Worm (Caenorhabditis elegans) whole organism, early embryonic: ENCODE data around the gene C08F8.3.

Experiments
- B0310.2 ChIP-seq: sonication (generic microtip); optimal IDR thresholded peaks from 2 replicates; lab custom pipeline; 2016; ENCODE audit warnings: mild to moderate bottlenecking, missing genetic modification characterization, missing compliant biosample characterization
- F13C5.2 ChIP-seq: sonication (generic microtip); optimal IDR thresholded peaks from 2 replicates; lab custom pipeline; 2017; ENCODE audit warnings: mild to moderate bottlenecking, missing genetic modification characterization, inconsistent platforms, missing compliant biosample characterization
- aly-1 ChIP-seq: sonication (generic microtip); optimal IDR thresholded peaks from 2 replicates; lab custom pipeline; 2016; ENCODE audit warnings: missing genetic modification characterization, missing compliant biosample characterization
- ama-1 ChIP-seq: fragments of 150-350 bp; optimal IDR thresholded peaks from 2 replicates; lab custom pipeline; 2014
- ceh-13 ChIP-seq: fragments of 200-800 bp; sonication (Bioruptor generic); optimal IDR thresholded peaks from 2 replicates; lab custom pipeline; 2018; ENCODE audit warnings: mild to moderate bottlenecking, missing genetic modification characterization, missing compliant biosample characterization
- ceh-36 ChIP-seq: sonication (generic microtip); optimal IDR thresholded peaks from 2 replicates; lab custom pipeline; 2016; ENCODE audit warnings: missing genetic modification characterization, inconsistent platforms, missing compliant biosample characterization
- ets-7 ChIP-seq: sonication (generic microtip); optimal IDR thresholded peaks from 2 replicates; lab custom pipeline; 2016; ENCODE audit warnings: missing genotype, missing genetic modification characterization, missing compliant biosample characterization
- flt-1 ChIP-seq: fragments of 200-800 bp; sonication (Bioruptor generic); IDR thresholded peaks from 2 replicates; pipeline ENCODE4 v1.3.6; 2022; ENCODE audit warnings: missing genetic modification characterization, missing compliant biosample characterization
- hmbx-1 ChIP-seq: sonication (generic microtip); optimal IDR thresholded peaks from 2 replicates; lab custom pipeline; 2016; ENCODE audit warnings: mild to moderate bottlenecking, missing genetic modification characterization, missing compliant biosample characterization
- hmg-4 ChIP-seq: fragments of 200-800 bp; sonication (Bioruptor generic); optimal IDR thresholded peaks from 2 replicates; lab custom pipeline; 2018; ENCODE audit warnings: mild to moderate bottlenecking, missing genetic modification characterization, missing compliant biosample characterization
- hnd-1 ChIP-seq: sonication (generic microtip); optimal IDR thresholded peaks from 2 replicates; lab custom pipeline; 2016; ENCODE audit warnings: missing genetic modification characterization, missing compliant biosample characterization
- pes-1 ChIP-seq: fragments of 200-800 bp; sonication (Bioruptor generic); IDR thresholded peaks from 2 replicates; pipeline ENCODE4 v1.3.6; 2022; ENCODE audit warnings: missing genetic modification reagents, missing genetic modification characterization, missing compliant biosample characterization
- scrt-1 ChIP-seq: fragments of 200-800 bp; sonication (Bioruptor generic); IDR thresholded peaks from 2 replicates; pipeline ENCODE4 v1.3.6; 2022; ENCODE audit warnings: missing genetic modification characterization, missing compliant biosample characterization
- sea-1 ChIP-seq: fragments of 200-800 bp; sonication (Bioruptor generic); conservative IDR thresholded peaks from 2 replicates; pipeline ENCODE4 v1.3.6; 2022; ENCODE audit warnings: missing genetic modification characterization, missing compliant biosample characterization
- tbx-11 ChIP-seq: fragments of 200-800 bp; sonication (Bioruptor generic); IDR thresholded peaks from 2 replicates; pipeline ENCODE4 v1.3.6; 2022; ENCODE audit warnings: missing genetic modification characterization, missing compliant biosample characterization
- tbx-37 ChIP-seq: fragments of 200-800 bp; sonication (Bioruptor generic); conservative IDR thresholded peaks from 2 replicates; pipeline ENCODE4 v1.3.6; 2022; ENCODE audit warnings: missing genetic modification reagents, missing genetic modification characterization, missing compliant biosample characterization
- tra-4 ChIP-seq: sonication (generic microtip); optimal IDR thresholded peaks from 2 replicates; lab custom pipeline; 2017; ENCODE audit warnings: missing genetic modification characterization, missing compliant biosample characterization

Gene C08F8.3

ce11 chrIV:11142314-11143227 lies 12.3 kb upstream of the C08F8.3 start, which contains the start of gene skih-2:
TSS of gene skih-2 (minus strand) at chrIV:11142364.
- TF ChIP-seq tra-4 (tag; lab: Kevin White, UChicago) (no peak), ama-1 (lab: Kevin White, UChicago) (no peak), F13C5.2 (tag; lab: Kevin White, UChicago) (no peak), ceh-13 (GFP tag; lab: Kevin White, UChicago) (no peak), sea-1 (GFP tag; lab: Robert Waterston, UW) (no peak), flt-1 (GFP tag; lab: Robert Waterston, UW) (no peak)

ce11 chrIV:11143228-11143444 lies 11.7 kb upstream of the C08F8.3 start, which contains the start of gene F01G4.4:
TSS of gene F01G4.4 (plus strand) at chrIV:11143345.
- TF ChIP-seq ceh-13 (GFP tag; lab: Kevin White, UChicago): no peak

ce11 chrIV:11145929-11146339 lies 8.9 kb upstream of the C08F8.3 start:
- TF ChIP-seq hnd-1 (tag; lab: Kevin White, UChicago): no peak
- no peak for TF ChIP-seq pes-1 (GFP tag; lab: Robert Waterston, UW)
- no peak for TF ChIP-seq sea-1 (GFP tag; lab: Robert Waterston, UW)
- TF ChIP-seq B0310.2: no peak
- TF ChIP-seq ama-1 (lab: Kevin White, UChicago): no peak
- TF ChIP-seq scrt-1 (GFP tag; lab: Robert Waterston, UW): no peak
- TF ChIP-seq hmbx-1 (tag; lab: Kevin White, UChicago): no peak
- TF ChIP-seq tbx-11 (GFP tag; lab: Robert Waterston, UW): no peak
- no peak for TF ChIP-seq ets-7 (tag; lab: Kevin White, UChicago)

ce11 chrIV:11146492-11146891 lies 8.4 kb upstream of the C08F8.3 start:
- TF ChIP-seq hnd-1 (tag; lab: Kevin White, UChicago): no peak
- TF ChIP-seq B0310.2: no peak
- TF ChIP-seq tbx-11 (GFP tag; lab: Robert Waterston, UW): no peak
- TF ChIP-seq ceh-36: no peak
- TF ChIP-seq ama-1 (lab: Kevin White, UChicago): no peak
- TF ChIP-seq scrt-1 (GFP tag; lab: Robert Waterston, UW): no peak
- no peak for TF ChIP-seq ets-7 (tag; lab: Kevin White, UChicago)

- TF ChIP-seq aly-1 (tag; lab: Kevin White, UChicago) (no peak), B0310.2 (no peak), scrt-1 (GFP tag; lab: Robert Waterston, UW) (no peak), hmg-4 (GFP tag; lab: Kevin White, UChicago) (no peak), tra-4 (tag; lab: Kevin White, UChicago) (no peak), hnd-1 (tag; lab: Kevin White, UChicago) (no peak), hmbx-1 (tag; lab: Kevin White, UChicago) (no peak)
Measured at ce11 chrIV:11146962-11147470, 7.8 kb upstream of the C08F8.3 start, which contains the start of gene pigq-1. TSS of gene pigq-1 (minus strand) at chrIV:11147247.

- TF ChIP-seq hmg-4 (GFP tag; lab: Kevin White, UChicago): peak; percentile 31
- TF ChIP-seq hnd-1 (tag; lab: Kevin White, UChicago): no peak
Measured at ce11 chrIV:11148788-11149366, 6.0 kb upstream of the C08F8.3 start.

ce11 chrIV:11149454-11150163 lies 5.2 kb upstream of the C08F8.3 start, which contains the start of the genes F01G4.6 and pfd-1:
TSS of gene F01G4.6 (minus strand) at chrIV:11149504.
TSS of gene pfd-1 (plus strand) at chrIV:11150113.
- no peak for TF ChIP-seq sea-1 (GFP tag; lab: Robert Waterston, UW)
- no peak for TF ChIP-seq tra-4 (tag; lab: Kevin White, UChicago)
- TF ChIP-seq hmg-4 (GFP tag; lab: Kevin White, UChicago): no peak
- no peak for TF ChIP-seq scrt-1 (GFP tag; lab: Robert Waterston, UW)
- 0 out of 2 replicates have a peak, but pooled peaks have one; percentile 15 for TF ChIP-seq flt-1 (GFP tag; lab: Robert Waterston, UW)
- no peak for TF ChIP-seq ama-1 (lab: Kevin White, UChicago)
- TF ChIP-seq pes-1 (GFP tag; lab: Robert Waterston, UW): peak; percentile 50; the same call in 1 of the 2 replicates
- peak; percentile 62 for TF ChIP-seq F13C5.2 (tag; lab: Kevin White, UChicago)
- no peak for TF ChIP-seq hmbx-1 (tag; lab: Kevin White, UChicago)

- no peak for TF ChIP-seq hmbx-1 (tag; lab: Kevin White, UChicago)
- no peak for TF ChIP-seq aly-1 (tag; lab: Kevin White, UChicago)
- TF ChIP-seq flt-1 (GFP tag; lab: Robert Waterston, UW): no peak
- TF ChIP-seq tbx-11 (GFP tag; lab: Robert Waterston, UW): no peak
- TF ChIP-seq B0310.2: no peak
- no peak for TF ChIP-seq scrt-1 (GFP tag; lab: Robert Waterston, UW)
- no peak for TF ChIP-seq sea-1 (GFP tag; lab: Robert Waterston, UW)
- TF ChIP-seq ceh-13 (GFP tag; lab: Kevin White, UChicago): no peak
- no peak for TF ChIP-seq ets-7 (tag; lab: Kevin White, UChicago)
- TF ChIP-seq F13C5.2 (tag; lab: Kevin White, UChicago): no peak
- no peak for TF ChIP-seq ama-1 (lab: Kevin White, UChicago)
- TF ChIP-seq tra-4 (tag; lab: Kevin White, UChicago): no peak
- TF ChIP-seq hnd-1 (tag; lab: Kevin White, UChicago): no peak
- no peak for TF ChIP-seq pes-1 (GFP tag; lab: Robert Waterston, UW)
- no peak for TF ChIP-seq hmg-4 (GFP tag; lab: Kevin White, UChicago)
- no peak for TF ChIP-seq ceh-36
- TF ChIP-seq tbx-37 (GFP tag; lab: Robert Waterston, UW): no peak
Measured at ce11 chrIV:11150844-11151243, 4.0 kb upstream of the C08F8.3 start, which contains the start of gene C08F8.2. TSS of gene C08F8.2 (plus strand) at chrIV:11150997.
